Worm (Caenorhabditis elegans) whole organism, L1 larva: ENCODE measurements around the gene mfn-1.

Source experiments
- C16A3.4 ChIP-seq: fragments of 150-350 bp; optimal IDR thresholded peaks from 2 replicates; lab custom pipeline; 2014; ENCODE audit warnings: missing biosample characterization, missing genetic modification characterization
- C34B4.2 ChIP-seq: sonication (generic microtip); optimal IDR thresholded peaks from 2 replicates; lab custom pipeline; 2017; ENCODE audit warnings: mild to moderate bottlenecking, missing genetic modification characterization, missing compliant biosample characterization
- F16B12.6 ChIP-seq: fragments of 150-350 bp; optimal IDR thresholded peaks from 2 replicates; lab custom pipeline; 2014; ENCODE audit warnings: missing biosample characterization, missing genetic modification characterization
- aly-2 ChIP-seq: fragments of 150-350 bp; optimal IDR thresholded peaks from 2 replicates; lab custom pipeline; 2014; ENCODE audit warnings: missing biosample characterization, missing genetic modification characterization
- ama-1 ChIP-seq: fragments of 150-350 bp; optimal IDR thresholded peaks from 2 replicates; lab custom pipeline; 2014
- blmp-1 ChIP-seq: fragments of 150-350 bp; optimal IDR thresholded peaks from 2 replicates; lab custom pipeline; 2014; ENCODE audit warnings: missing biosample characterization, missing genetic modification characterization
- ceh-88 ChIP-seq: fragments of 200-800 bp; sonication (Bioruptor generic); IDR thresholded peaks from 2 replicates; pipeline ENCODE4 v1.3.6; 2022; ENCODE audit warnings: missing genetic modification characterization, missing compliant biosample characterization
- ces-1 ChIP-seq: fragments of 150-350 bp; optimal IDR thresholded peaks from 2 replicates; lab custom pipeline; 2014; ENCODE audit warnings: missing biosample characterization, missing genetic modification reagents, missing genetic modification characterization
- dpl-1 ChIP-seq, 3 experiments: fragments of 150-350 bp in 2 of 3; sonication (generic microtip) in 1 of 3; optimal IDR thresholded peaks; 2 replicates each; lab custom pipeline; 2014 to 2017; ENCODE audit warnings: missing biosample characterization in 3 of 3, missing genetic modification characterization in 3 of 3, missing genetic modification reagents in 3 of 3
- dsc-1 ChIP-seq: sonication (generic microtip); optimal IDR thresholded peaks from 2 replicates; lab custom pipeline; 2016; ENCODE audit warnings: mild to moderate bottlenecking, missing genetic modification characterization, missing compliant biosample characterization
- egl-13 ChIP-seq: sonication (generic microtip); optimal IDR thresholded peaks from 2 replicates; lab custom pipeline; 2016; ENCODE audit warnings: missing genotype, missing genetic modification reagents, missing genetic modification characterization, missing compliant biosample characterization
- egl-27 ChIP-seq, 2 experiments: fragments of 150-350 bp in 1 of 2; sonication (generic microtip); optimal IDR thresholded peaks; 3 replicates each; lab custom pipeline; 2017 to 2018; ENCODE audit warnings: missing biosample characterization in 2 of 2, missing genetic modification characterization in 2 of 2, missing genetic modification reagents in 2 of 2
- elt-2 ChIP-seq: sonication (generic microtip); optimal IDR thresholded peaks from 2 replicates; lab custom pipeline; 2016; ENCODE audit warnings: missing genetic modification characterization, mild to moderate bottlenecking, inconsistent platforms, missing compliant biosample characterization, missing genetic modification reagents
- elt-3 ChIP-seq, 6 experiments: fragments of 150-350 bp in 1 of 6; sonication (generic microtip); optimal IDR thresholded peaks; 2 replicates each; lab custom pipeline; 2017 to 2018; ENCODE audit warnings: missing biosample characterization in 6 of 6, missing genetic modification characterization in 6 of 6, inconsistent platforms in 1 of 6
- ets-5 ChIP-seq: fragments of 200-800 bp; sonication (Bioruptor generic); IDR thresholded peaks from 2 replicates; pipeline ENCODE4 v1.3.6; 2022; ENCODE audit warnings: missing genetic modification characterization, missing compliant biosample characterization
- fkh-10 ChIP-seq: sonication (generic microtip); optimal IDR thresholded peaks from 2 replicates; lab custom pipeline; 2017; ENCODE audit warnings: missing biosample characterization, missing genetic modification reagents, missing genetic modification characterization
- fkh-8 ChIP-seq: sonication (generic microtip); optimal IDR thresholded peaks from 2 replicates; lab custom pipeline; 2016; ENCODE audit warnings: mild to moderate bottlenecking, missing genetic modification characterization, missing compliant biosample characterization
- fos-1 ChIP-seq: fragments of 150-350 bp; optimal IDR thresholded peaks from 2 replicates; lab custom pipeline; 2014; ENCODE audit warnings: missing biosample characterization, missing genetic modification characterization
- hlh-4 ChIP-seq: sonication (generic microtip); optimal IDR thresholded peaks from 2 replicates; lab custom pipeline; 2016; ENCODE audit warnings: mild to moderate bottlenecking, missing genetic modification characterization, missing compliant biosample characterization
- lin-14 ChIP-seq: fragments of 200-800 bp; sonication (Bioruptor generic); optimal IDR thresholded peaks from 2 replicates; lab custom pipeline; 2018; ENCODE audit warnings: mild to moderate bottlenecking, missing genetic modification characterization, moderate library complexity, missing compliant biosample characterization
- lin-35 ChIP-seq, 2 experiments: fragments of 150-350 bp; optimal IDR thresholded peaks; 2 replicates each; lab custom pipeline; 2014; ENCODE audit warnings: missing biosample characterization in 2 of 2, missing genetic modification characterization in 2 of 2, missing genetic modification reagents in 2 of 2
- lin-39 ChIP-seq: fragments of 150-350 bp; optimal IDR thresholded peaks from 2 replicates; lab custom pipeline; 2014; ENCODE audit warnings: missing biosample characterization, missing genetic modification reagents, missing genetic modification characterization
- lsy-2 ChIP-seq, 2 experiments: fragments of 150-350 bp; optimal IDR thresholded peaks; 2 replicates each; lab custom pipeline; 2014; ENCODE audit warnings: missing biosample characterization in 2 of 2, missing genetic modification characterization in 2 of 2
- mab-9 ChIP-seq: fragments of 200-800 bp; sonication (Bioruptor generic); IDR thresholded peaks from 2 replicates; pipeline ENCODE4 v1.3.6; 2022; ENCODE audit warnings: missing genetic modification reagents, missing genetic modification characterization, missing compliant biosample characterization
- mef-2 ChIP-seq: fragments of 150-350 bp; optimal IDR thresholded peaks from 2 replicates; lab custom pipeline; 2014; ENCODE audit warnings: missing biosample characterization, missing genetic modification characterization
- nhr-12 ChIP-seq: sonication (generic microtip); optimal IDR thresholded peaks from 2 replicates; lab custom pipeline; 2017; ENCODE audit warnings: missing biosample characterization, missing genetic modification characterization
- nhr-19 ChIP-seq: fragments of 200-800 bp; sonication (Bioruptor generic); conservative IDR thresholded peaks from 2 replicates; pipeline ENCODE4 v1.3.6; 2022; ENCODE audit warnings: missing genetic modification characterization, missing compliant biosample characterization
- nhr-20 ChIP-seq: sonication (generic microtip); optimal IDR thresholded peaks from 2 replicates; lab custom pipeline; 2016; ENCODE audit warnings: mild to moderate bottlenecking, missing genetic modification characterization, missing compliant biosample characterization
- nhr-237 ChIP-seq: fragments of 150-350 bp; optimal IDR thresholded peaks from 2 replicates; lab custom pipeline; 2014; ENCODE audit warnings: missing biosample characterization, missing genetic modification characterization
- nhr-71 ChIP-seq: sonication (generic microtip); optimal IDR thresholded peaks from 2 replicates; lab custom pipeline; 2016; ENCODE audit warnings: mild to moderate bottlenecking, missing genetic modification characterization, moderate library complexity, missing compliant biosample characterization
- nhr-77 ChIP-seq: fragments of 150-350 bp; optimal IDR thresholded peaks from 2 replicates; lab custom pipeline; 2014; ENCODE audit warnings: missing biosample characterization, missing genetic modification characterization
- nhr-85 ChIP-seq: sonication (generic microtip); peaks from one replicate; lab custom pipeline; 2016; ENCODE audit warnings: missing genetic modification characterization, inconsistent platforms, missing compliant biosample characterization
- pag-3 ChIP-seq: sonication (generic microtip); optimal IDR thresholded peaks from 2 replicates; lab custom pipeline; 2017; ENCODE audit warnings: missing genetic modification characterization, mild to moderate bottlenecking, missing compliant biosample characterization, antibody characterized with exemption, borderline replicate concordance; ENCODE audit not compliant: insufficient read depth
- pax-3 ChIP-seq: fragments of 200-800 bp; sonication (Bioruptor generic); optimal IDR thresholded peaks from 2 replicates; lab custom pipeline; 2018; ENCODE audit warnings: mild to moderate bottlenecking, missing genetic modification characterization, moderate library complexity, missing compliant biosample characterization
- pqm-1 ChIP-seq: sonication (generic microtip); optimal IDR thresholded peaks from 3 replicates; lab custom pipeline; 2017; ENCODE audit warnings: missing biosample characterization, missing genetic modification characterization
- rnt-1 ChIP-seq: sonication (generic microtip); optimal IDR thresholded peaks from 2 replicates; lab custom pipeline; 2016; ENCODE audit warnings: mild to moderate bottlenecking, missing genetic modification characterization, moderate library complexity, missing compliant biosample characterization
- snpc-4 ChIP-seq: fragments of 150-350 bp; optimal IDR thresholded peaks from 2 replicates; lab custom pipeline; 2014; ENCODE audit warnings: missing biosample characterization, missing genetic modification characterization
- snu-23 ChIP-seq: sonication (generic microtip); optimal IDR thresholded peaks from 2 replicates; lab custom pipeline; 2016; ENCODE audit warnings: missing genetic modification characterization, missing compliant biosample characterization
- sox-4 ChIP-seq: sonication (generic microtip); optimal IDR thresholded peaks from 2 replicates; lab custom pipeline; 2016; ENCODE audit warnings: missing genetic modification characterization, missing compliant biosample characterization
- tbx-2 ChIP-seq: sonication (generic microtip); optimal IDR thresholded peaks from 2 replicates; lab custom pipeline; 2016; ENCODE audit warnings: missing genetic modification characterization, missing compliant biosample characterization
- tlp-1 ChIP-seq: fragments of 150-350 bp; optimal IDR thresholded peaks from 2 replicates; lab custom pipeline; 2014; ENCODE audit warnings: missing biosample characterization, missing genetic modification characterization
- unc-130 ChIP-seq: fragments of 150-350 bp; optimal IDR thresholded peaks from 2 replicates; lab custom pipeline; 2017; ENCODE audit warnings: missing biosample characterization, missing genetic modification characterization, inconsistent platforms
- unc-30 ChIP-seq: sonication (generic microtip); optimal IDR thresholded peaks from 2 replicates; lab custom pipeline; 2017; ENCODE audit warnings: missing biosample characterization, missing genetic modification characterization
- unc-62 ChIP-seq: fragments of 150-350 bp; optimal IDR thresholded peaks from 2 replicates; lab custom pipeline; 2014; ENCODE audit warnings: missing biosample characterization, missing genetic modification reagents, missing genetic modification characterization
- unc-98 ChIP-seq: fragments of 200-800 bp; sonication (Bioruptor generic); IDR thresholded peaks from 2 replicates; pipeline ENCODE4 v1.3.6; 2022; ENCODE audit warnings: missing genetic modification characterization, missing compliant biosample characterization
- xbp-1 ChIP-seq: sonication (generic microtip); optimal IDR thresholded peaks from 2 replicates; lab custom pipeline; 2016; ENCODE audit warnings: missing genetic modification characterization, missing compliant biosample characterization
- zag-1 ChIP-seq: fragments of 150-350 bp; optimal IDR thresholded peaks from 2 replicates; lab custom pipeline; 2014; ENCODE audit warnings: missing biosample characterization, missing genetic modification characterization
- zip-4 ChIP-seq: fragments of 200-800 bp; sonication (Bioruptor generic); optimal IDR thresholded peaks from 2 replicates; lab custom pipeline; 2018; ENCODE audit warnings: mild to moderate bottlenecking, missing genetic modification characterization, moderate library complexity, missing compliant biosample characterization
- ztf-4 ChIP-seq: fragments of 150-350 bp; optimal IDR thresholded peaks from 2 replicates; lab custom pipeline; 2014; ENCODE audit warnings: missing biosample characterization, missing genetic modification characterization

Gene mfn-1

DNA sequence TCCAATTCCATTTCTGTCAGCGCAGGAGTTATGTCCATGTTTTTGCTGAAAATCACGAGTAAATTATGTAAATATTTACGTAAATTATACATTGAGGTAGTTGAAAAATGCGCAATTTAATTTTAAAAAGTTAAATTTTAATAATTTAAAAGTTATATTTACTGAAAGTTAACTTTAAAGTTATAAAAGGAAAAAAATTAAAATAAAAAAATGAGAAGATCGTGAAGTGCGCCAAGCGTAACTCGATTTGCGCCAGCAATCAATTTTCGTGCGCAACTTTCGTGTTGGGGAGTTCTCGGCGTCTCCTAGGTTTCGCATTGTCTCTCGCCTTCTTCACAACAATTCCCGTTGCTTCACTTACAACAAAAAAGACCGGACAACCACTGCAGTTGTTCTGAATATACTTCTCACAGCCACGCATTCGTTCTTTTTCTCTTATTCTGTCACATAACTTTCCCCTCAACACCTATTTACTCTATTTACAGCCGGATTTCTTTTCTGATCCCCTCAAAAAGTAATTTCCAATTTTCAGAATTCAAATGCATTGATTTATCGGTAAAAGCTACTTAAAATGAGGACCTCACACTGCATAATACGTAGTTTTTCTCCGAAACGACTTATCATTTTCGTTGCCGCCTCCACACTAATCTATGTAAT, 1.8 kb upstream of the mfn-1 start, which contains the start of the genes metl-1 and W02B12.11 (continued):
- TF ChIP-seq unc-98 (GFP tag; lab: Robert Waterston, UW), result no peak
- TF ChIP-seq C16A3.4 (tag; lab: Kevin White, UChicago), result peak; percentile 88
- no peak for TF ChIP-seq tlp-1 (tag; lab: Kevin White, UChicago)
- TF ChIP-seq elt-2 (tag; lab: Kevin White, UChicago), result peak; percentile 41
- TF ChIP-seq elt-3 (tag; optimal IDR thresholded peaks at IDR 0.05; lab: Kevin White, UChicago), result peak in 3 of 6 experiments; percentile 19 to 84 (median 72)
- TF ChIP-seq hlh-4 (tag; lab: Kevin White, UChicago), result no peak
- no peak for TF ChIP-seq pag-3 (tag; lab: Kevin White, UChicago)
- peak; percentile 79 for TF ChIP-seq fkh-8 (tag; lab: Kevin White, UChicago)
- TF ChIP-seq egl-13 (tag; lab: Kevin White, UChicago), result peak; percentile 58
- TF ChIP-seq nhr-20 (tag; lab: Kevin White, UChicago), result peak; percentile 89
- TF ChIP-seq zag-1 (tag; lab: Kevin White, UChicago), result peak; percentile 46
- TF ChIP-seq lin-39, result peak; percentile 88

- TF ChIP-seq unc-130 (tag; lab: Kevin White, UChicago) (peak; percentile 22), snpc-4 (tag; lab: Kevin White, UChicago) (no peak), zip-4 (GFP tag; lab: Kevin White, UChicago) (no peak), unc-62 (GFP tag; lab: Kevin White, UChicago) (no peak), elt-3 (tag; optimal IDR thresholded peaks at IDR 0.05; lab: Kevin White, UChicago) (peak; percentile 2 to 93 (median 73)), nhr-71 (tag; lab: Kevin White, UChicago) (peak; percentile 48), ama-1 (lab: Kevin White, UChicago) (no peak), mef-2 (tag; lab: Kevin White, UChicago) (no peak), lin-14 (peak; percentile 59), ztf-4 (tag; lab: Kevin White, UChicago) (no peak), lsy-2 (tag; optimal IDR thresholded peaks at IDR 0.05; lab: Kevin White, UChicago) (no peak), C34B4.2 (tag; lab: Kevin White, UChicago) (no peak), fkh-8 (tag; lab: Kevin White, UChicago) (no peak), fos-1 (no peak), pqm-1 (tag; lab: Kevin White, UChicago) (no peak), zag-1 (tag; lab: Kevin White, UChicago) (no peak), nhr-85 (tag; lab: Kevin White, UChicago) (peak; percentile 72), mab-9 (GFP tag; lab: Robert Waterston, UW) (no peak), fkh-10 (GFP tag; lab: Kevin White, UChicago) (no peak), egl-27 (tag; optimal IDR thresholded peaks at IDR 0.05; lab: Kevin White, UChicago) (no peak), ceh-88 (no peak), pax-3 (no peak), nhr-20 (tag; lab: Kevin White, UChicago) (peak; percentile 65), C16A3.4 (tag; lab: Kevin White, UChicago) (no peak), snu-23 (GFP tag; lab: Kevin White, UChicago) (peak; percentile 31), dpl-1 (GFP tag; optimal IDR thresholded peaks at IDR 0.05; lab: Kevin White, UChicago) (peak in 1 of 3 experiments; percentile 30), ces-1 (no peak), sox-4 (tag; lab: Kevin White, UChicago) (no peak), xbp-1 (no peak), nhr-12 (tag; lab: Kevin White, UChicago) (no peak), nhr-19 (no peak; the same call in 1 of the 2 replicates), tbx-2 (tag; lab: Kevin White, UChicago) (peak; percentile 2), aly-2 (tag; lab: Kevin White, UChicago) (no peak), nhr-237 (tag; lab: Kevin White, UChicago) (no peak), dsc-1 (no peak), rnt-1 (tag; lab: Kevin White, UChicago) (no peak), hlh-4 (tag; lab: Kevin White, UChicago) (no peak), unc-30 (tag; lab: Kevin White, UChicago) (no peak), lin-35 (GFP tag; optimal IDR thresholded peaks at IDR 0.05; lab: Kevin White, UChicago) (peak in 1 of 2 experiments; percentile 56), nhr-77 (no peak), F16B12.6 (no peak), ets-5 (no peak), egl-13 (tag; lab: Kevin White, UChicago) (no peak), blmp-1 (tag; lab: Kevin White, UChicago) (peak; percentile 97)
Observed at ce11 chrII:11472542-11472941, 726 bp upstream of the mfn-1 start.
